Fruit fly (Drosophila melanogaster) whole organism: ENCODE data around the gene CG13599.

Experiments used
- CG8478 ChIP-seq: fragments of >200 bp; optimal IDR thresholded peaks from 2 replicates; lab custom pipeline; 2018; ENCODE audit warnings: inconsistent platforms
- Dll ChIP-seq: fragments of >200 bp; optimal IDR thresholded peaks from 2 replicates; lab custom pipeline; 2017
- EcR ChIP-seq, 2 experiments: fragments of >200 bp; optimal IDR thresholded peaks; 2 replicates each; lab custom pipeline; 2017; ENCODE audit warnings: missing biosample characterization in 2 of 2, missing genetic modification characterization in 2 of 2, missing genetic modification reagents in 2 of 2
- pan ChIP-seq: fragments of >200 bp; optimal IDR thresholded peaks from 2 replicates; lab custom pipeline; 2017
- psq ChIP-seq: fragments of >200 bp; optimal IDR thresholded peaks from 2 replicates; lab custom pipeline; 2017
- usp ChIP-seq: fragments of >200 bp; optimal IDR thresholded peaks from 2 replicates; lab custom pipeline; 2017; ENCODE audit warnings: missing biosample characterization, missing genetic modification characterization, mixed read lengths

Gene CG13599

DNA sequence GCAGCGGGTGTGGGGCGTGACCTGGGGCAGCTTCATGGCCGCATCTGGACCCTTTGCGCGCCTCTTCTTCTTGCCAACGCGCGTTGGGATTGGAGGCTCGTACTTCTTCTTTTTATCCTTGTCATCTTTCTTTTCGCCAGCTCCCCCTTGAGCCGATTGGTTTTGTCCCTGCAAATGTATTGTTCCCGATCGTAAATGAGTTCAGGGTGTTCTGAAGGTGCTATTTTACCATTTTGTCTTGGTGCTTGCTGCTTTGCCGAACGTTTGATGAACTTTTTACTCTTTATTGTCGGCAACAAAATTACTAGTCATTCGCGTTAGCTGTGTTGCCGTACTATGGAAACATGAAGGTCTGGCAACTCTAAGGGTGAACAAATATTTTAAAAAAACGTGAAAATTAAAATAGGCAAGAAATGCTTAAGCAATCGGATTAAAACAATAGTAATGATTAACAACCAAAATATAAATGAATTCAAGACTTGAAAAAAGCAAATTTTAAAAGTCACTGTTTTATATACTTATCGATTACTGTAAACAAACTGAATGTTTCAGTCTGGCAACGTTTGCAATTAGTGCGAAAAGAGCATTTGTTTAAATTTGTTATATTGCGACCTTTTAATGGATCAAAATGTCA is at the start of gene CG13599, which contains the start of gene Rpt2:
CG13599 (plus strand) TSS at position 545 of the 634 bp plus-strand sequence.
Rpt2 (minus strand) TSS at position 464 of the 634 bp plus-strand sequence.
- TF ChIP-seq CG8478 (lab: Kevin White, UChicago) (no peak), pan (lab: Kevin White, UChicago) (no peak), Dll (lab: Kevin White, UChicago) (no peak), EcR (GFP tag; optimal IDR thresholded peaks at IDR 0.05; lab: Kevin White, UChicago) (no peak), psq (lab: Kevin White, UChicago) (no peak)

DNA sequence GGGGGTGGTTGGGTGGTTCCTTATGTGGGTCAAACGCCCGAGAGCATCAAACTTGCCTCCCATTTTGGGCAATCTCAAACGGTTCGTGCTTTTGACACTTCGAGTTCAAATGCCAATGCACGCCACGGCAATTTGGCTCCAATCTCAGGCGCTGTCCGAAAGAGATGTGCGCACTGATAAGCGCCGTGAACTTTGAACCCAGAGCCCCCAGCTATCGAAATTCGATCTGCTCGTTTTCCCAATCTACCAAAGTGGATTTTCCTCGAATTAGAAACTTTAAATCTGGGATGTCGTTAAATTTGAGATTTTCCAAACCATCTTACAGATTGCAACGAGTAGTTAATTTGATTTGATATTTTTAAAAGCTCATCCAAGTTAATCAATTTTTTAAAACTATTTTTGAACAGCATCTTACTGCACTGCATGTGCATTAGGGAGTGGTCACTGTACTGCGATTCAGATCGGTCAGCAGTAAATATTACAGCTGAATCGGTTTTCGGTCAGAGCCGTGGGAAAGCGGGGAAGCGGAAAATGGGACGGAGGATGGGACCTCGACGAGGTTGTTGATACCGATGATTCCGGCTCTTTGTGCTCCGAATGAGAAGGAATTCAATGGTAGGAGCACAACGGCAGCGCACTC is 47.2 kb upstream of the CG13599 start:
- TF ChIP-seq pan (lab: Kevin White, UChicago) = no peak
- no peak for TF ChIP-seq usp (GFP tag; lab: Kevin White, UChicago)
- no peak for TF ChIP-seq EcR (GFP tag; optimal IDR thresholded peaks at IDR 0.05; lab: Kevin White, UChicago)
- no peak for TF ChIP-seq psq (lab: Kevin White, UChicago)

- TF ChIP-seq Dll (lab: Kevin White, UChicago) (no peak), CG8478 (lab: Kevin White, UChicago) (no peak), pan (lab: Kevin White, UChicago) (no peak), usp (GFP tag; lab: Kevin White, UChicago) (no peak), EcR (GFP tag; optimal IDR thresholded peaks at IDR 0.05; lab: Kevin White, UChicago) (no peak), psq (lab: Kevin White, UChicago) (no peak)
Measured at dm6 chr3R:23885182-23885581, 46.3 kb upstream of the CG13599 start.

dm6 chr3R:23885660-23886059 is 45.8 kb upstream of the CG13599 start:
- TF ChIP-seq psq (lab: Kevin White, UChicago) (no peak), Dll (lab: Kevin White, UChicago) (no peak), pan (lab: Kevin White, UChicago) (no peak), EcR (GFP tag; optimal IDR thresholded peaks at IDR 0.05; lab: Kevin White, UChicago) (no peak), usp (GFP tag; lab: Kevin White, UChicago) (no peak), CG8478 (lab: Kevin White, UChicago) (no peak)

DNA sequence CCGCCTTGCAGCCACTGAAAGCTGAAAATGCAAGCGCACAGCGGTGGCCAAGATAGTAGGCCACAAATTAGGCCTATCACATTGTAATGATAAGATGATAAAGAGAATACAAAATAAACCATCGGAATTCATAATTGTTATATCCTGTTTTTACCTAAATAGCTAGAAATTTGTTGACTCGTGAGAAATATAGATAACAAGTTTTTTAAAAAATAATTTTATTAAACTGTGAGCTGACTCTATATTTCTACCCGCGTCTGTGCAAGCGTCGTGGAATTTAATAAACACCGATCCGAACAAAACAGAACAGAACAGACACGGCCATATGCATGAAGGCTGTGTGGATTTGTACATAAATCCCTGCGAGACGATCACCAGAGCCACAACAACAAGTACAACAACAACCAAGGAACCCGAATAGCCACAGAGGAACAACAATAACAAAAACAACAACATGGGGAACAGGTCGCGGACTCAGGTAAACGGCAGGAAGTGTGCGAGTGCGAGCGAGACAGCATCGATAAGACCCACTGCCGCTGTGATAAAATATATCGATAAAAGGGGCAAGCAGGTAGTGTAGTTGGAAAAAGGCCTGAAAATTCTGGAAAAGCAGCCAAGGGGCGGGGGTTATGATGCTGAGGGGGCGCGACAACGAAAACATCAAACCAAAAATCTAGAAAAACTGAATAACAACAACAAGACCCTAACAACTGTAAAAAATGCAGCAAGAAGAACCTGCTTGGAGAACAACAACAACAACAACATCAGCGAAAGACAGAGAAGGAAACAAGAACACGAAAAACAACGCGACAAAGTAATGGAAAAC is 45.0 kb upstream of the CG13599 start:
- TF ChIP-seq EcR (GFP tag; optimal IDR thresholded peaks at IDR 0.05; lab: Kevin White, UChicago) (no peak), pan (lab: Kevin White, UChicago) (no peak), psq (lab: Kevin White, UChicago) (no peak), usp (GFP tag; lab: Kevin White, UChicago) (no peak), CG8478 (lab: Kevin White, UChicago) (no peak), Dll (lab: Kevin White, UChicago) (no peak)

DNA sequence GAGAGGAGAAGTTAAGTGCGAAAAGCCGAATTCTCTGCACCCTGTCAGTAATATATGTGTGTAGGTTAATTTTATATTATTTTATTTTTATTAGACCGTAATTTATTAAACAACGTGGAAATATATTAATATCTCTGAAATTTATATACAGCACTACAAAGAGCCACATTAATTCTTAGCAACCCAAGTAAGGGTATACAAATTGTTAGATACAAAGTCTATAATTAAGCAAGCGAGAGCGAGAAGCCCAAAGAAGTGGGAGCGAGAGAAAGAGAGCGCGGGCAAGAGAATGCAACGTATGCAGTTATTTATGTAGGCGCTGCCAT is 44.4 kb upstream of the CG13599 start:
- TF ChIP-seq CG8478 (lab: Kevin White, UChicago) (no peak), pan (lab: Kevin White, UChicago) (no peak), psq (lab: Kevin White, UChicago) (no peak), EcR (GFP tag; optimal IDR thresholded peaks at IDR 0.05; lab: Kevin White, UChicago) (no peak), usp (GFP tag; lab: Kevin White, UChicago) (no peak), Dll (lab: Kevin White, UChicago) (no peak)

DNA sequence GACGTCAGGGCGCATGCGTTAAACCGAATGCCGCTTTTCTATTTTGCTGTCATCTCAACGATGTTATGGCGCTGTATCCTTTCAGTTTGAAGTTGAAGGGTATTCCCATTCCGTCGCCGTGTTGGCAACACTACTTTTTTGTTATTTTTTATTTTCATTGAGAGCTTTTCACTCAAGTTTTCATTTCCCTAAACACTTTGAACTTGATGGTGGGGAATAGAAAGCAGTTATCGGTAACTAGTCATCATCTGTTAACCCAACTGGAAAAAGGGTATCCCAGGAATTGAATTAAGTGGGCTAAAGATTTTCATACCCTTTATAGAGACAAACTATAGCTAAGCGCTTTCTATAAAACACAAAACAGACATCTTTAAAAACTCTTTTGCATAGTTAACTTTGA is 43.9 kb upstream of the CG13599 start:
- TF ChIP-seq psq (lab: Kevin White, UChicago) (no peak), CG8478 (lab: Kevin White, UChicago) (no peak), Dll (lab: Kevin White, UChicago) (no peak), EcR (GFP tag; optimal IDR thresholded peaks at IDR 0.05; lab: Kevin White, UChicago) (no peak), pan (lab: Kevin White, UChicago) (no peak), usp (GFP tag; lab: Kevin White, UChicago) (no peak)

dm6 chr3R:23888273-23889220 is 42.9 kb upstream of the CG13599 start:
- TF ChIP-seq EcR (GFP tag; optimal IDR thresholded peaks at IDR 0.05; lab: Kevin White, UChicago) = peak; percentile 1 to 53
- TF ChIP-seq usp (GFP tag; lab: Kevin White, UChicago) = no peak
- TF ChIP-seq pan (lab: Kevin White, UChicago) = no peak

dm6 chr3R:23889922-23890321 is 41.5 kb upstream of the CG13599 start, which contains the start of gene Pli:
Gene Pli, minus strand, starts transcription at chr3R:23890052.
- TF ChIP-seq pan (lab: Kevin White, UChicago) (no peak), CG8478 (lab: Kevin White, UChicago) (no peak), Dll (lab: Kevin White, UChicago) (no peak), usp (GFP tag; lab: Kevin White, UChicago) (no peak), psq (lab: Kevin White, UChicago) (no peak), EcR (GFP tag; optimal IDR thresholded peaks at IDR 0.05; lab: Kevin White, UChicago) (no peak)

- TF ChIP-seq CG8478 (lab: Kevin White, UChicago) = no peak
- TF ChIP-seq usp (GFP tag; lab: Kevin White, UChicago) = no peak
- TF ChIP-seq psq (lab: Kevin White, UChicago) = no peak
- no peak for TF ChIP-seq pan (lab: Kevin White, UChicago)
- no peak for TF ChIP-seq Dll (lab: Kevin White, UChicago)
- TF ChIP-seq EcR (GFP tag; optimal IDR thresholded peaks at IDR 0.05; lab: Kevin White, UChicago) = no peak
Measured at dm6 chr3R:23890886-23891285, 40.6 kb upstream of the CG13599 start, which contains the start of gene TfIIA-S. Gene TfIIA-S, minus strand, starts transcription at chr3R:23891060.
